Fruit fly (Drosophila melanogaster): Measurements from ENCODE around the gene MTA1-like.
A peak's percentile ranks its signal among the peaks of the same experiment; 100 is the strongest.

The MTA1-like gene

dm6 chr3R:5636519-5637430 lies 11.8 kb downstream of the MTA1-like start, which contains the start of the genes CG31548 and CG12170 (continued):
- TF ChIP-seq Nf-YB (GFP tag; optimal IDR thresholded peaks at IDR 0.05) (peak; percentile 46), Sin3A (optimal IDR thresholded peaks at IDR 0.05) (no peak), CG9876 (GFP tag; optimal IDR thresholded peaks at IDR 0.05) (no peak), jumu (GFP tag; optimal IDR thresholded peaks at IDR 0.05) (no peak), Ets97D (GFP tag; optimal IDR thresholded peaks at IDR 0.05) (peak; percentile 14), trh (GFP tag; optimal IDR thresholded peaks at IDR 0.05) (no peak), lola (GFP tag; optimal IDR thresholded peaks at IDR 0.05) (peak in 1 of 3 experiments; percentile 56), CG9437 (GFP tag; optimal IDR thresholded peaks at IDR 0.05) (peak; percentile 95), Dip3 (GFP tag; optimal IDR thresholded peaks at IDR 0.05) (no peak), CG1602 (GFP tag; optimal IDR thresholded peaks at IDR 0.05) (peak; percentile 56), yki (optimal IDR thresholded peaks at IDR 0.05) (no peak), ttk (GFP tag; IDR thresholded peaks at IDR 0.05) (0 out of 2 replicates have a peak, but pooled peaks have one; percentile 15), Oaz (GFP tag; IDR thresholded peaks at IDR 0.05) (no peak), Hand (GFP tag; optimal IDR thresholded peaks at IDR 0.05) (no peak), MESR4 (GFP tag; optimal IDR thresholded peaks at IDR 0.05) (peak; percentile 94), CG9215 (GFP tag; IDR thresholded peaks at IDR 0.05) (no peak), Sox102F (GFP tag; optimal IDR thresholded peaks at IDR 0.05) (no peak), Xbp1 (GFP tag; optimal IDR thresholded peaks at IDR 0.05) (peak; percentile 72), CG5953 (GFP tag; IDR thresholded peaks at IDR 0.05) (peak; percentile 36; the same call in 1 of the 2 replicates), pum (GFP tag; optimal IDR thresholded peaks at IDR 0.05) (peak; percentile 25), lbe (GFP tag; optimal IDR thresholded peaks at IDR 0.05) (peak; percentile 22), en (GFP tag; optimal IDR thresholded peaks at IDR 0.05) (no peak), kni (GFP tag; optimal IDR thresholded peaks at IDR 0.05) (no peak), ap (GFP tag; IDR thresholded peaks at IDR 0.05) (peak; percentile 29; the same call in 1 of the 2 replicates), CG6813 (GFP tag; optimal IDR thresholded peaks at IDR 0.05) (no peak), CG12769 (tag; optimal IDR thresholded peaks at IDR 0.05) (no peak), CG18764 (GFP tag; optimal IDR thresholded peaks at IDR 0.05) (peak; percentile 42), Lpt (GFP tag; optimal IDR thresholded peaks at IDR 0.05) (no peak), Hey (tag; optimal IDR thresholded peaks at IDR 0.05) (no peak), onecut (GFP tag; IDR thresholded peaks at IDR 0.05) (no peak), row (GFP tag; IDR thresholded peaks at IDR 0.05) (peak; percentile 62; the same call in 2 of the 3 replicates), sens-2 (GFP tag; IDR thresholded peaks at IDR 0.05) (0 out of 2 replicates have a peak, but pooled peaks have one; percentile 12), CG11723 (GFP tag; optimal IDR thresholded peaks at IDR 0.05) (no peak), Bgb (GFP tag; IDR thresholded peaks at IDR 0.05; ENCODE audit: partially characterized antibody) (no peak), mirr (GFP tag; optimal IDR thresholded peaks at IDR 0.05) (no peak), lab (GFP tag; optimal IDR thresholded peaks at IDR 0.05) (no peak), disco-r (GFP tag; optimal IDR thresholded peaks at IDR 0.05) (no peak), CG2199 (GFP tag; IDR thresholded peaks at IDR 0.05) (no peak), tgo (GFP tag; IDR thresholded peaks at IDR 0.05) (peak; percentile 43; the same call in 2 of the 3 replicates), prd (optimal IDR thresholded peaks at IDR 0.05) (no peak), prd (GFP tag; IDR thresholded peaks at IDR 0.05) (peak; percentile 42; the same call in 1 of the 3 replicates), chm (GFP tag; IDR thresholded peaks at IDR 0.05) (peak; percentile 64), CG32532 (GFP tag; IDR thresholded peaks at IDR 0.05) (peak; percentile 59; the same call in 1 of the 2 replicates), grau (tag; optimal IDR thresholded peaks at IDR 0.05) (peak; percentile 62), CG5245 (GFP tag; optimal IDR thresholded peaks at IDR 0.05) (peak; percentile 3), CG4424 (GFP tag; optimal IDR thresholded peaks at IDR 0.05) (peak; percentile 49), CG18476 (GFP tag; optimal IDR thresholded peaks at IDR 0.05) (peak; percentile 34), H15 (GFP tag; IDR thresholded peaks at IDR 0.05) (no peak), CG6654 (GFP tag; optimal IDR thresholded peaks at IDR 0.05) (no peak), ara (GFP tag; IDR thresholded peaks at IDR 0.05) (no peak)
